Worm (Caenorhabditis elegans) whole organism, L4/young adult: Measurements from ENCODE around the gene str-113.

Source experiments
- W03F9.2 ChIP-seq: fragments of 150-350 bp; optimal IDR thresholded peaks from 2 replicates; lab custom pipeline; 2014; ENCODE audit warnings: missing biosample characterization, missing genetic modification characterization
- dao-5 ChIP-seq: sonication (generic microtip); optimal IDR thresholded peaks from 2 replicates; lab custom pipeline; 2016; ENCODE audit warnings: missing genotype, missing genetic modification characterization, moderate library complexity, missing compliant biosample characterization
- him-1 ChIP-seq: sonication (generic microtip); optimal IDR thresholded peaks from 2 replicates; lab custom pipeline; 2016; ENCODE audit warnings: missing genotype, missing genetic modification reagents, missing genetic modification characterization, missing compliant biosample characterization

ce11 chrV:3649473-3649872 is 17.3 kb downstream of the str-113 start, which contains the start of gene str-114:
- TF ChIP-seq him-1 (no peak), W03F9.2 (tag; lab: Kevin White, UChicago) (no peak), dao-5 (no peak)
